Fruit fly (Drosophila melanogaster): Measurements from ENCODE around the gene rols.

- TF ChIP-seq pan (optimal IDR thresholded peaks at IDR 0.05), result no peak
- no peak for TF ChIP-seq CG8478 (optimal IDR thresholded peaks at IDR 0.05)
- no peak for TF ChIP-seq usp (GFP tag; optimal IDR thresholded peaks at IDR 0.05)
- no peak for TF ChIP-seq Dll (optimal IDR thresholded peaks at IDR 0.05)
These were observed 22.6 kb downstream of the rols start, which contains the start of gene CG6793 for dm6 chr3L:12042087-12042486.

Data from whole organism.